Fruit fly (Drosophila melanogaster) whole organism, adult: Measurements from ENCODE around the gene CG7766.

ENCODE experiments used
- CG14711 ChIP-seq: fragments of 200-800 bp; sonication (Bioruptor generic); optimal IDR thresholded peaks from 2 replicates; lab custom pipeline; 2018; ENCODE audit warnings: missing biosample characterization, mild to moderate bottlenecking, missing genetic modification characterization, moderate library complexity
- Crg-1 ChIP-seq: fragments of 200-800 bp; sonication (Bioruptor generic); optimal IDR thresholded peaks from 2 replicates; lab custom pipeline; 2016; ENCODE audit warnings: missing biosample characterization, missing genetic modification characterization
- tj ChIP-seq: fragments of 200-800 bp; sonication (Bioruptor generic); optimal IDR thresholded peaks from 3 replicates; lab custom pipeline; 2017; ENCODE audit warnings: missing biosample characterization, mild to moderate bottlenecking, missing genetic modification characterization, moderate library complexity

dm6 chrX:9046383-9046941 is 57.1 kb downstream of the CG7766 start:
- TF ChIP-seq tj (GFP tag; lab: Kevin White, UChicago) (no peak), CG14711 (tag; lab: Kevin White, UChicago) (no peak), Crg-1 (GFP tag; lab: Kevin White, UChicago) (no peak)
